Worm (Caenorhabditis elegans): ENCODE data around the gene fbxa-62.

- no peak for TF ChIP-seq mml-1 (tag; optimal IDR thresholded peaks at IDR 0.05)
- TF ChIP-seq lin-39 (tag; optimal IDR thresholded peaks at IDR 0.05), result no peak
- no peak for TF ChIP-seq ztf-11 (tag; optimal IDR thresholded peaks at IDR 0.05)
- no peak for TF ChIP-seq unc-62 (GFP tag; optimal IDR thresholded peaks at IDR 0.05)
- no peak for TF ChIP-seq snpc-4 (tag; optimal IDR thresholded peaks at IDR 0.05)
- no peak for TF ChIP-seq nfya-1 (tag; optimal IDR thresholded peaks at IDR 0.05; ENCODE audit: insufficient read depth)
- TF ChIP-seq fos-1 (tag; optimal IDR thresholded peaks at IDR 0.05), result no peak
Measured at ce11 chrIII:2207864-2208263, 19.6 kb upstream of the fbxa-62 start, which contains the start of gene C39B5.5.
